Fruit fly (Drosophila melanogaster) whole organism, embryonic: ENCODE data around the gene CG9837.

Source experiments
- B-H1 ChIP-seq: fragments of 200-800 bp; sonication (Bioruptor generic); IDR thresholded peaks from 3 replicates; pipeline ENCODE4 v1.3.6; 2022; ENCODE audit warnings: missing biosample characterization, missing genetic modification characterization
- Blimp-1 ChIP-seq: fragments of 200-800 bp; sonication (Bioruptor generic); optimal IDR thresholded peaks from 3 replicates; lab custom pipeline; 2018; ENCODE audit warnings: missing biosample characterization, missing genetic modification characterization, mild to moderate bottlenecking, moderate library complexity, missing genetic modification reagents
- CG11398 ChIP-seq: fragments of 200-800 bp; sonication (Bioruptor generic); optimal IDR thresholded peaks from 2 replicates; lab custom pipeline; 2016; ENCODE audit warnings: missing biosample characterization, missing genetic modification characterization
- CG11696 ChIP-seq: fragments of 200-800 bp; sonication (Bioruptor generic); IDR thresholded peaks from 2 replicates; pipeline ENCODE4 v1.3.6; 2022; ENCODE audit warnings: missing biosample characterization, missing genetic modification characterization
- CG12219 ChIP-seq: fragments of 200-800 bp; sonication (Bioruptor generic); optimal IDR thresholded peaks from 3 replicates; lab custom pipeline; 2018; ENCODE audit warnings: missing biosample characterization, mild to moderate bottlenecking, missing genetic modification characterization
- CG13624 ChIP-seq: fragments of 200-800 bp; sonication (Bioruptor generic); optimal IDR thresholded peaks from 2 replicates; lab custom pipeline; 2016; ENCODE audit warnings: missing biosample characterization, missing genetic modification characterization
- CG15479 ChIP-seq: fragments of 200-800 bp; sonication (Bioruptor generic); optimal IDR thresholded peaks from 3 replicates; lab custom pipeline; 2019; ENCODE audit warnings: missing biosample characterization, mild to moderate bottlenecking, missing genetic modification characterization, moderate library complexity
- CG17328 ChIP-seq: fragments of 200-800 bp; sonication (Bioruptor generic); IDR thresholded peaks from 2 replicates; pipeline ENCODE4 v1.3.6; 2022; ENCODE audit warnings: missing biosample characterization, missing genetic modification characterization
- CG17359 ChIP-seq: fragments of 200-800 bp; sonication (Bioruptor generic); optimal IDR thresholded peaks from 3 replicates; lab custom pipeline; 2018; ENCODE audit warnings: missing biosample characterization, mild to moderate bottlenecking, missing genetic modification characterization, moderate library complexity
- CG18764 ChIP-seq: fragments of 200-800 bp; sonication (Bioruptor generic); optimal IDR thresholded peaks from 3 replicates; lab custom pipeline; 2016; ENCODE audit warnings: missing biosample characterization, missing genetic modification characterization
- CG34376 ChIP-seq: fragments of 200-800 bp; sonication (Bioruptor generic); optimal IDR thresholded peaks from 2 replicates; lab custom pipeline; 2018; ENCODE audit warnings: missing biosample characterization, mild to moderate bottlenecking, missing genetic modification characterization
- CG4617 ChIP-seq: fragments of 200-800 bp; sonication (Bioruptor generic); optimal IDR thresholded peaks from 3 replicates; lab custom pipeline; 2016; ENCODE audit warnings: missing biosample characterization, missing genetic modification characterization, borderline replicate concordance
- CG5245 ChIP-seq: fragments of 200-800 bp; sonication (Bioruptor generic); optimal IDR thresholded peaks from 3 replicates; lab custom pipeline; 2016; ENCODE audit warnings: missing biosample characterization, missing genetic modification characterization
- CG5953 ChIP-seq: fragments of 200-800 bp; sonication (Bioruptor generic); IDR thresholded peaks from 2 replicates; pipeline ENCODE4 v1.3.6; 2022; ENCODE audit warnings: missing biosample characterization, missing genetic modification characterization
- CG8924 ChIP-seq: fragments of 200-800 bp; optimal IDR thresholded peaks from 3 replicates; lab custom pipeline; 2019; ENCODE audit warnings: missing biosample characterization, mild to moderate bottlenecking, missing genetic modification characterization, moderate library complexity
- CG9609 ChIP-seq: fragments of 200-800 bp; sonication (Bioruptor generic); optimal IDR thresholded peaks from 3 replicates; lab custom pipeline; 2016; ENCODE audit warnings: missing biosample characterization, missing genetic modification characterization
- CTCF ChIP-seq: fragments of 200-800 bp; sonication (Bioruptor generic); optimal IDR thresholded peaks from 2 replicates; lab custom pipeline; 2017; ENCODE audit warnings: missing biosample characterization, mild to moderate bottlenecking, missing genetic modification characterization, moderate library complexity
- Chrac-16 ChIP-seq: fragments of 200-800 bp; sonication (Bioruptor generic); optimal IDR thresholded peaks from 3 replicates; lab custom pipeline; 2016; ENCODE audit warnings: missing biosample characterization, missing genetic modification characterization
- Dip2 ChIP-seq: fragments of 200-800 bp; sonication (Bioruptor generic); IDR thresholded peaks from 2 replicates; pipeline ENCODE4 v1.3.6; 2022; ENCODE audit warnings: missing biosample characterization, missing genetic modification characterization
- ERR ChIP-seq: fragments of 200-800 bp; sonication (Bioruptor generic); optimal IDR thresholded peaks from 2 replicates; lab custom pipeline; 2016; ENCODE audit warnings: missing biosample characterization, missing genetic modification characterization
- Eip74EF ChIP-seq, 2 experiments: fragments of 200-800 bp in 1 of 2; fragments of >200 bp in 1 of 2; sonication (Bioruptor generic) in 1 of 2; optimal IDR thresholded peaks; 2 replicates each; lab custom pipeline; 2017 to 2019; ENCODE audit warnings: missing biosample characterization in 2 of 2, missing genetic modification characterization in 2 of 2, mild to moderate bottlenecking in 1 of 2, moderate library complexity in 1 of 2
- Ets97D ChIP-seq: fragments of 200-800 bp; sonication (Bioruptor generic); optimal IDR thresholded peaks from 3 replicates; lab custom pipeline; 2016; ENCODE audit warnings: missing biosample characterization, missing genetic modification characterization
- HLH3B ChIP-seq: fragments of 200-800 bp; sonication (Bioruptor generic); IDR thresholded peaks from 2 replicates; pipeline ENCODE4 v1.3.6; 2022; ENCODE audit warnings: missing biosample characterization, missing genetic modification characterization
- HmgD ChIP-seq: fragments of 200-800 bp; sonication (Bioruptor generic); optimal IDR thresholded peaks from 3 replicates; lab custom pipeline; 2016; ENCODE audit warnings: missing biosample characterization, missing genetic modification characterization
- Lpt ChIP-seq: fragments of >200 bp; optimal IDR thresholded peaks from 2 replicates; lab custom pipeline; 2018; ENCODE audit warnings: missing biosample characterization, missing genetic modification characterization
- MBD-R2 ChIP-seq: fragments of 200-800 bp; sonication (Bioruptor generic); IDR thresholded peaks from 2 replicates; pipeline ENCODE4 v1.3.6; 2022; ENCODE audit warnings: missing biosample characterization, missing genetic modification characterization
- Med ChIP-seq: fragments of 200-800 bp; sonication (Bioruptor generic); peaks from one replicate; lab custom pipeline; 2016; ENCODE audit warnings: missing biosample characterization, missing genetic modification characterization, mild to moderate bottlenecking, inconsistent platforms, moderate library complexity
- Meics ChIP-seq: fragments of 200-800 bp; sonication (Bioruptor generic); optimal IDR thresholded peaks from 2 replicates; lab custom pipeline; 2017; ENCODE audit warnings: missing biosample characterization, mild to moderate bottlenecking, missing genetic modification characterization
- Nf-YA ChIP-seq: fragments of 200-800 bp; sonication (Bioruptor generic); IDR thresholded peaks from 2 replicates; pipeline ENCODE4 v1.3.6; 2022; ENCODE audit warnings: missing biosample characterization, missing genetic modification characterization
- Poxn ChIP-seq: fragments of 200-800 bp; sonication (Bioruptor generic); IDR thresholded peaks from 2 replicates; pipeline ENCODE4 v1.3.6; 2022; ENCODE audit warnings: missing biosample characterization, missing genetic modification characterization
- Scr ChIP-seq: fragments of 200-800 bp; sonication (Bioruptor generic); IDR thresholded peaks from 2 replicates; pipeline ENCODE4 v1.3.6; 2022; ENCODE audit warnings: missing biosample characterization, missing genetic modification characterization; ENCODE audit not compliant: partially characterized antibody
- Taf1 ChIP-seq: fragments of 200-800 bp; sonication (Bioruptor generic); IDR thresholded peaks from 2 replicates; pipeline ENCODE4 v1.3.6; 2022; ENCODE audit warnings: missing biosample characterization, missing genetic modification characterization
- ato ChIP-seq: fragments of 200-800 bp; sonication (Bioruptor generic); IDR thresholded peaks from 2 replicates; pipeline ENCODE4 v1.3.6; 2022; ENCODE audit warnings: missing biosample characterization, missing genetic modification characterization; ENCODE audit not compliant: partially characterized antibody
- cad ChIP-seq: fragments of >200 bp; optimal IDR thresholded peaks from 2 replicates; lab custom pipeline; 2017; ENCODE audit warnings: missing biosample characterization, missing genetic modification characterization
- chinmo ChIP-seq: fragments of 200-800 bp; sonication (Bioruptor generic); IDR thresholded peaks from 4 replicates; pipeline ENCODE4 v1.3.6; 2022; ENCODE audit warnings: missing biosample characterization, missing genetic modification characterization; ENCODE audit not compliant: partially characterized antibody
- ci ChIP-seq: fragments of 200-800 bp; sonication (Bioruptor generic); IDR thresholded peaks from 3 replicates; pipeline ENCODE4 v1.3.6; 2022; ENCODE audit warnings: missing biosample characterization, missing genetic modification characterization
- dmrt99B ChIP-seq: fragments of 200-800 bp; sonication (Bioruptor generic); optimal IDR thresholded peaks from 2 replicates; lab custom pipeline; 2018; ENCODE audit warnings: missing biosample characterization, mild to moderate bottlenecking, missing genetic modification characterization, moderate library complexity
- eve ChIP-seq, 2 experiments: fragments of >200 bp; optimal IDR thresholded peaks; 2 replicates each; lab custom pipeline; 2017; ENCODE audit warnings: missing biosample characterization in 2 of 2, missing genetic modification characterization in 2 of 2
- grau ChIP-seq: fragments of 200-800 bp; optimal IDR thresholded peaks from 3 replicates; lab custom pipeline; 2019; ENCODE audit warnings: missing biosample characterization, mild to moderate bottlenecking, missing genetic modification characterization, moderate library complexity
- gt ChIP-seq: fragments of 200-800 bp; sonication (Bioruptor generic); IDR thresholded peaks from 2 replicates; pipeline ENCODE4 v1.3.6; 2022; ENCODE audit warnings: missing biosample characterization, missing genetic modification characterization
- lbe ChIP-seq: fragments of 200-800 bp; sonication (Bioruptor generic); optimal IDR thresholded peaks from 2 replicates; lab custom pipeline; 2016; ENCODE audit warnings: missing biosample characterization, mild to moderate bottlenecking, missing genetic modification characterization
- luna ChIP-seq: fragments of 200-800 bp; sonication (Bioruptor generic); optimal IDR thresholded peaks from 2 replicates; lab custom pipeline; 2016; ENCODE audit warnings: missing biosample characterization, missing genetic modification characterization
- mam ChIP-seq: fragments of 200-800 bp; sonication (Bioruptor generic); optimal IDR thresholded peaks from 3 replicates; lab custom pipeline; 2016; ENCODE audit warnings: missing biosample characterization, missing genetic modification characterization
- odd ChIP-seq: fragments of 200-800 bp; sonication (Bioruptor generic); optimal IDR thresholded peaks from 2 replicates; lab custom pipeline; 2017; ENCODE audit warnings: missing biosample characterization, mild to moderate bottlenecking, missing genetic modification characterization
- p53 ChIP-seq: fragments of 200-800 bp; sonication (Bioruptor generic); optimal IDR thresholded peaks from 2 replicates; lab custom pipeline; 2016; ENCODE audit warnings: missing biosample characterization, missing genetic modification characterization
- pnt ChIP-seq: fragments of 200-800 bp; sonication (Bioruptor generic); optimal IDR thresholded peaks from 3 replicates; lab custom pipeline; 2016; ENCODE audit warnings: missing biosample characterization, missing genetic modification characterization
- schlank ChIP-seq: fragments of 200-800 bp; sonication (Bioruptor generic); optimal IDR thresholded peaks from 2 replicates; lab custom pipeline; 2018; ENCODE audit warnings: missing biosample characterization, mild to moderate bottlenecking, missing genetic modification characterization
- shn ChIP-seq: fragments of 200-800 bp; sonication (Bioruptor generic); optimal IDR thresholded peaks from 3 replicates; lab custom pipeline; 2016; ENCODE audit warnings: missing biosample characterization, missing genetic modification characterization
- so ChIP-seq: fragments of 200-800 bp; sonication (Bioruptor generic); IDR thresholded peaks from 3 replicates; pipeline ENCODE4 v1.3.6; 2022; ENCODE audit warnings: missing biosample characterization, missing genetic modification characterization
- sob ChIP-seq: fragments of 200-800 bp; sonication (Bioruptor generic); IDR thresholded peaks from 2 replicates; pipeline ENCODE4 v1.3.6; 2022; ENCODE audit warnings: missing biosample characterization, missing genetic modification characterization
- zfh2 ChIP-seq: fragments of 200-800 bp; sonication (Bioruptor generic); optimal IDR thresholded peaks from 2 replicates; lab custom pipeline; 2016; ENCODE audit warnings: missing biosample characterization, missing genetic modification characterization

Gene CG9837

DNA sequence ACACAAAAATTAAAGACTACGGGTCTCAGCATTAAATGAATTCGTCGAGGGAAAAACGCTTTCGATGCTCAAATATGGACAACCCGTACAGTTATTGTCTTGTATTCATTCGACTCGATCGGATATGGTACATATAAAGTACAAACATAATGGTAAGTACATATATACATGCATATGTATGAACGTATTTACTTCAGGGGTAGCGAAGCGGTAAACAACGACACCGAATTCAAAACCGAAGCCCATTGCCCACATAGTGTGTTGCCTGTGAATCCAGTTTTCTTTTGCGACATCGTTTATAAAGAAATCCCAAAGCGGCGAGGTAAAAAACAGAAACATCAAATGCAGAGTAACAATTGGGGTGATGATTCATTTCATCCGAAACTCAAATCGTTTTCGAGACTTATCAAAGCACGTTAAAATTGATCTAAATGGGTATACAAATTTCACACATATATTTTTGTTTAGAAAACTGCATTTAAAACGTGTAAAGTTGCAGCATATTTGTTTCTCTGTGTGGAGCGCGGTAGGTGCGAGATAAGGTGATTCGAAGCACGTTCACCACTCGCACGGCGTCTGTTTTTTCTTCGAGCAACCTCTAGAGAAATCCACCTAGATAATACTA is 925 bp downstream of the CG9837 start (continued):
- TF ChIP-seq ERR (no peak), odd (GFP tag; lab: Kevin White, UChicago) (no peak), CTCF (GFP tag; lab: Kevin White, UChicago) (no peak), schlank (tag; lab: Kevin White, UChicago) (peak; percentile 20), MBD-R2 (GFP tag; lab: Robert Waterston, UW) (0 out of 2 replicates have a peak, but pooled peaks have one; percentile 11), Eip74EF (GFP tag; optimal IDR thresholded peaks at IDR 0.05; lab: Kevin White, UChicago) (no peak), Taf1 (peak; percentile 47; the same call in 1 of the 2 replicates), sob (GFP tag; lab: Robert Waterston, UW) (peak; percentile 33; the same call in 1 of the 2 replicates), CG8924 (tag; lab: Kevin White, UChicago) (peak; percentile 31), Nf-YA (GFP tag; lab: Robert Waterston, UW) (0 out of 2 replicates have a peak, but pooled peaks have one; percentile 13), CG11696 (GFP tag; lab: Robert Waterston, UW) (0 out of 2 replicates have a peak, but pooled peaks have one; percentile 12), CG11398 (peak; percentile 11), Chrac-16 (GFP tag; lab: Kevin White, UChicago) (no peak), CG4617 (GFP tag; lab: Kevin White, UChicago) (no peak), CG17328 (no peak), p53 (GFP tag; lab: Kevin White, UChicago) (no peak), lbe (GFP tag; lab: Kevin White, UChicago) (peak; percentile 4), Med (GFP tag; lab: Kevin White, UChicago) (peak; percentile 87), HLH3B (peak; percentile 47), eve (GFP tag; optimal IDR thresholded peaks at IDR 0.05; lab: Kevin White, UChicago) (peak in 1 of 2 experiments; percentile 83), Scr (GFP tag; lab: Robert Waterston, UW) (no peak), Blimp-1 (GFP tag; lab: Kevin White, UChicago) (peak; percentile 42), so (GFP tag; lab: Robert Waterston, UW) (no peak), Ets97D (GFP tag; lab: Kevin White, UChicago) (no peak), Lpt (GFP tag; lab: Kevin White, UChicago) (no peak), pnt (GFP tag; lab: Kevin White, UChicago) (peak; percentile 17), ato (GFP tag; lab: Robert Waterston, UW) (no peak), chinmo (0 out of 4 replicates have a peak, but pooled peaks have one; percentile 13), grau (tag; lab: Kevin White, UChicago) (peak; percentile 37), Meics (GFP tag; lab: Kevin White, UChicago) (no peak), gt (GFP tag; lab: Robert Waterston, UW) (no peak), CG34376 (GFP tag; lab: Kevin White, UChicago) (no peak), dmrt99B (tag; lab: Kevin White, UChicago) (peak; percentile 69), Poxn (GFP tag; lab: Robert Waterston, UW) (no peak), luna (no peak), Dip2 (no peak), CG9609 (GFP tag; lab: Kevin White, UChicago) (peak; percentile 22), ci (peak; percentile 73; the same call in 2 of the 3 replicates), CG15479 (GFP tag; lab: Kevin White, UChicago) (no peak), CG12219 (peak; percentile 36), CG13624 (GFP tag; lab: Kevin White, UChicago) (peak; percentile 39), shn (GFP tag; lab: Kevin White, UChicago) (peak; percentile 41), zfh2 (GFP tag; lab: Kevin White, UChicago) (peak; percentile 32), mam (GFP tag; lab: Kevin White, UChicago) (peak; percentile 28), CG5953 (no peak), CG18764 (GFP tag; lab: Kevin White, UChicago) (peak; percentile 10), cad (GFP tag; lab: Kevin White, UChicago) (no peak), HmgD (GFP tag; lab: Kevin White, UChicago) (peak; percentile 31), CG5245 (no peak), CG17359 (tag; lab: Kevin White, UChicago) (peak; percentile 63), B-H1 (GFP tag; lab: Robert Waterston, UW) (peak; percentile 48; the same call in 2 of the 3 replicates)
